Worm (Caenorhabditis elegans) whole organism, dauer: ENCODE measurements around the gene oac-6.

ENCODE experiments used
- unc-62 ChIP-seq: sonication (generic microtip); optimal IDR thresholded peaks from 2 replicates; lab custom pipeline; 2017; ENCODE audit warnings: missing biosample characterization, missing genetic modification reagents, missing genetic modification characterization

oac-6 gene

DNA sequence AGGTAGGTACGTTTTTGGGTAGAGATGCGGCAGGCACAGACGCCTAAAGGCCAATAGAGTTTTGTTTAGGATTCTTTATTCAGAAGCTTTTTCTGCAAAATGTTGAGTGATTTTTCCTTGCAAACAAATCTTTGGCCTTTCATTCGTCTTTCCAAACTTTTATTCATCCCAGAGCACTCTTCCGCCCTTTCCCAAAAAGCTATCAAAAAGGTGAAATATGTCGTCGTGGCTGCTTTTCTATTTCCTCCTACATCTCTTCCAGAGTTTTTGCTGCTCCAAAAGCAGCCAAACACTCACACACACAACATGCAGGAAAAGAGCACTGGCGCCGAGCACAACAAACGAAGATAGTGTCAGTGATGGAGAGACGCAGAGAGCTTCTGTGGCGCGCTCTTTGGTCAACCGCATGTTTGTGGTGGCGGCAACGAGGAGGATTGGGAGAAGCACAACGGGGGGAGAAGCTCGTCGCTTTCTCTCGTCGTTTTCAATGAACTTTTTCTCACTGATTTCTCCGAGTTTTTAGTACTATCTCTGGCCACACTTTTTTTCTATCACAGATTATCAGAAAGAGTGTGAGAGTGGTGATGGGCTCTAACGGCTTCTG, 48.4 kb downstream of the oac-6 start:
- no peak for TF ChIP-seq unc-62 (GFP tag; lab: Kevin White, UChicago)

DNA sequence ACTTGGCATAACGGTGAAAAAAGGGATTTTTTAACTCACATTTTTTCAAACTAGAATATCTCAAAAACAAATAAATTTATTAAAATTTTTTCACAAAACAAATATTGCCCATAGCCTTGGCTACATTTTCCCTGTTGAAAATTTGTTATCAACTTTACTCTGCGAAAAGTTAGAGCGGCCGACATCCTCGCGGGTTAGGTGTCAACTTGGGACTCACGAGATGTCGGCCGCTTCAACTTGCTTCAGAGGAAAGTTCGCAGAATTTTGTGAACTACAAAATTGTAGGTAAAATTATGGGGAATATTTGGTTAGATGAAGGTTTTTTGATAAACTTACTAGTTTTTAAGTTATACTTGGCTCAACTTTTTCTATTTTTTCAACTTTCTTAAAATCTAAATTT, 49.2 kb downstream of the oac-6 start:
- no peak for TF ChIP-seq unc-62 (GFP tag; lab: Kevin White, UChicago)

DNA sequence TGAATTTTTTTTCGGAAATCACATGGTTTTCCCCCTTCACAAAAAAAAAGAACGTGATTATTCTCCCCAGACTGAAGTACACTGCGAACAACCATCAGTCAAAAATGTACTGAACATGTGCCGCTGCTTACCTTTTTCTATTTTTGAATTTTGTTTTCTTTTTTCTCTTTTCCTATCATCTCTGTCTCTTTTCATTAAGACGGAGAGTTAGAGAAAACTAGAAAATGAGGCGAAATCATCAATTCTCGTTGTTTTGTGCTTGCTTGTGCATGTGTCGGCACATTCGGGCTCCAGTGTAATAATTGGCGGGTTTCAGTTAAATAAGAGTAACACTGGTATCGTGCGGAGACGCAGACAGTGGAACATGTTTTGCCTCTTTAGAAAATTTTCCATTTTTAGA, 49.8 kb downstream of the oac-6 start:
- no peak for TF ChIP-seq unc-62 (GFP tag; lab: Kevin White, UChicago)

DNA sequence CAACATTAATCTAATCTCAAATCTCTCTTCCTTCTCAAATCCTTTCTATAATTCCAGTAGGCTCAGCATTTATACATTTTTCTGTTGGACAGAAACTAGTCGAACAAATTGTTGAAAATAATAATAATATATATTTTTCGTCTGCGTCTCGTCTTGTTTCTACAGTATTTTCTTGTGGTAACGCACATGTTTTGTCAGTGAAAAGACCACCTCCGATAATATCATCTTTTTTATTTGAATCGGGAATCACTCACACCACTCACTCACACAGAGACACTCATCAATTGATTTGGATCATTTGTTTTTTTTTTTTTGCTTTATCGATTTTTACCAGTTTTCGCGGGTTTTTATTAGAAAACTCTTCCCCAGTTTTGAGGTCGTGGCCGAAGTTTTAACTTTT, 52.2 kb downstream of the oac-6 start:
- TF ChIP-seq unc-62 (GFP tag; lab: Kevin White, UChicago), result no peak
